Worm (Caenorhabditis elegans): ENCODE data around the gene Y54G2A.44.

Gene Y54G2A.44

ce11 chrIV:2819633-2820032 is 18.0 kb downstream of the Y54G2A.44 start, which contains the start of gene Y54G2A.13:
Y54G2A.13 (minus strand) TSS chrIV:2819733.
- TF ChIP-seq nhr-90 (tag; optimal IDR thresholded peaks at IDR 0.05): no peak
- no peak for TF ChIP-seq lsl-1 (GFP tag; optimal IDR thresholded peaks at IDR 0.05)
- no peak for TF ChIP-seq F49E8.2 (tag; optimal IDR thresholded peaks at IDR 0.05; ENCODE audit: insufficient read depth)
- TF ChIP-seq Y53G8AR.9 (GFP tag; conservative IDR thresholded peaks at IDR 0.05): no peak
- TF ChIP-seq nfya-1 (tag; optimal IDR thresholded peaks at IDR 0.05; ENCODE audit: borderline replicate concordance, insufficient read depth): no peak
- TF ChIP-seq ztf-26 (tag; optimal IDR thresholded peaks at IDR 0.05): no peak
- TF ChIP-seq egl-44 (GFP tag; IDR thresholded peaks at IDR 0.05): no peak
- TF ChIP-seq ztf-18 (tag; optimal IDR thresholded peaks at IDR 0.05): no peak
- TF ChIP-seq efl-1 (GFP tag; optimal IDR thresholded peaks at IDR 0.05): no peak
- TF ChIP-seq sea-2 (GFP tag; IDR thresholded peaks at IDR 0.05): no peak
- TF ChIP-seq zfh-2 (GFP tag; conservative IDR thresholded peaks at IDR 0.05): no peak
- TF ChIP-seq bed-1 (GFP tag; IDR thresholded peaks at IDR 0.05): no peak
- no peak for TF ChIP-seq ztf-6 (GFP tag; IDR thresholded peaks at IDR 0.05)
- TF ChIP-seq F22D6.2 (tag; optimal IDR thresholded peaks at IDR 0.05): no peak
- TF ChIP-seq xnd-1 (tag; optimal IDR thresholded peaks at IDR 0.05): no peak
- TF ChIP-seq rec-8 (tag; optimal IDR thresholded peaks at IDR 0.05): no peak
- TF ChIP-seq athp-1 (tag; optimal IDR thresholded peaks at IDR 0.05): no peak
- no peak for TF ChIP-seq ztf-28 (GFP tag; IDR thresholded peaks at IDR 0.05)
- TF ChIP-seq ceh-79 (tag; optimal IDR thresholded peaks at IDR 0.05): no peak
- TF ChIP-seq attf-6 (GFP tag; IDR thresholded peaks at IDR 0.05): no peak

ce11 chrIV:2820408-2820807 is 18.8 kb downstream of the Y54G2A.44 start, which contains the start of gene Y54G2A.37:
Y54G2A.37 (plus strand) TSS chrIV:2820708.
- TF ChIP-seq mel-28 (tag; optimal IDR thresholded peaks at IDR 0.05; ENCODE audit: borderline replicate concordance): no peak
- TF ChIP-seq D2030.7 (GFP tag; IDR thresholded peaks at IDR 0.05): no peak
- no peak for TF ChIP-seq ztf-18 (tag; optimal IDR thresholded peaks at IDR 0.05)
- no peak for TF ChIP-seq die-1 (tag; optimal IDR thresholded peaks at IDR 0.05)
- TF ChIP-seq repo-1 (tag; optimal IDR thresholded peaks at IDR 0.05): no peak
- TF ChIP-seq chd-7 (tag; optimal IDR thresholded peaks at IDR 0.05): no peak
- no peak for TF ChIP-seq lin-26 (GFP tag; IDR thresholded peaks at IDR 0.05)
- no peak for TF ChIP-seq ceh-79 (tag; optimal IDR thresholded peaks at IDR 0.05)
- no peak for TF ChIP-seq efl-1 (GFP tag; optimal IDR thresholded peaks at IDR 0.05)
- TF ChIP-seq ztf-28 (GFP tag; IDR thresholded peaks at IDR 0.05): no peak
- no peak for TF ChIP-seq somi-1 (GFP tag; optimal IDR thresholded peaks at IDR 0.05)
- TF ChIP-seq lsl-1 (GFP tag; optimal IDR thresholded peaks at IDR 0.05): no peak
- no peak for TF ChIP-seq Y67H2A.10 (GFP tag; conservative IDR thresholded peaks at IDR 0.05)
- no peak for TF ChIP-seq dpff-1 (tag; optimal IDR thresholded peaks at IDR 0.05)
- no peak for TF ChIP-seq bed-1 (GFP tag; IDR thresholded peaks at IDR 0.05)
- no peak for TF ChIP-seq tbx-9 (tag; optimal IDR thresholded peaks at IDR 0.05; ENCODE audit: borderline replicate concordance)
- no peak for TF ChIP-seq let-607 (tag; optimal IDR thresholded peaks at IDR 0.05)
- no peak for TF ChIP-seq dpl-1 (GFP tag; optimal IDR thresholded peaks at IDR 0.05)
- TF ChIP-seq attf-6 (GFP tag; IDR thresholded peaks at IDR 0.05): no peak
- no peak for TF ChIP-seq hrde-1 (tag; optimal IDR thresholded peaks at IDR 0.05; ENCODE audit: borderline replicate concordance)

- TF ChIP-seq snpc-4 (GFP tag; optimal IDR thresholded peaks at IDR 0.05): no peak
- TF ChIP-seq snpc-4 (tag; optimal IDR thresholded peaks at IDR 0.05): no peak
- no peak for TF ChIP-seq repo-1 (tag; optimal IDR thresholded peaks at IDR 0.05)
These were observed 21.8 kb downstream of the Y54G2A.44 start, which contains the start of gene clec-80 for ce11 chrIV:2823446-2823845. clec-80 (plus strand) TSS chrIV:2823746.

All from whole organism, young adult.